Fruit fly (Drosophila melanogaster) whole organism, adult: Measurements from ENCODE around the gene IP3K1.

Source experiments
- CG11617 ChIP-seq: fragments of 200-800 bp; sonication (Bioruptor generic); optimal IDR thresholded peaks from 2 replicates; lab custom pipeline; 2017; ENCODE audit warnings: mild to moderate bottlenecking, missing biosample characterization, missing genetic modification reagents, missing genetic modification characterization
- CG14711 ChIP-seq: fragments of 200-800 bp; sonication (Bioruptor generic); optimal IDR thresholded peaks from 2 replicates; lab custom pipeline; 2018; ENCODE audit warnings: missing biosample characterization, mild to moderate bottlenecking, missing genetic modification characterization, moderate library complexity
- CG1620 ChIP-seq: fragments of 200-800 bp; sonication (Bioruptor generic); optimal IDR thresholded peaks from 2 replicates; lab custom pipeline; 2016; ENCODE audit warnings: missing biosample characterization, missing genetic modification characterization
- CG5204 ChIP-seq: fragments of 200-800 bp; sonication (Bioruptor generic); optimal IDR thresholded peaks from 2 replicates; lab custom pipeline; 2016; ENCODE audit warnings: missing biosample characterization, missing genetic modification characterization
- CG7101 ChIP-seq: fragments of 200-800 bp; sonication (Bioruptor generic); optimal IDR thresholded peaks from 2 replicates; lab custom pipeline; 2018; ENCODE audit warnings: missing biosample characterization, mild to moderate bottlenecking, missing genetic modification characterization, moderate library complexity
- Crg-1 ChIP-seq: fragments of 200-800 bp; sonication (Bioruptor generic); optimal IDR thresholded peaks from 2 replicates; lab custom pipeline; 2016; ENCODE audit warnings: missing biosample characterization, missing genetic modification characterization
- Hr96 ChIP-seq: fragments of 200-800 bp; sonication (Bioruptor generic); optimal IDR thresholded peaks from 2 replicates; lab custom pipeline; 2016; ENCODE audit warnings: missing biosample characterization, missing genetic modification characterization
- Mnt ChIP-seq: fragments of 200-800 bp; sonication (Bioruptor generic); optimal IDR thresholded peaks from 2 replicates; lab custom pipeline; 2016; ENCODE audit warnings: missing biosample characterization, mild to moderate bottlenecking, missing genetic modification characterization
- cic ChIP-seq: fragments of 200-800 bp; sonication (Bioruptor generic); optimal IDR thresholded peaks from 2 replicates; lab custom pipeline; 2017; ENCODE audit warnings: missing biosample characterization, mild to moderate bottlenecking, missing genetic modification characterization, moderate library complexity
- cnc ChIP-seq, 2 experiments: fragments of >200 bp; optimal IDR thresholded peaks; 2 replicates each; lab custom pipeline; 2017
- ovo ChIP-seq: fragments of 200-800 bp; sonication (Bioruptor generic); optimal IDR thresholded peaks from 2 replicates; lab custom pipeline; 2016; ENCODE audit warnings: missing biosample characterization, missing genetic modification characterization
- tj ChIP-seq: fragments of 200-800 bp; sonication (Bioruptor generic); optimal IDR thresholded peaks from 3 replicates; lab custom pipeline; 2017; ENCODE audit warnings: missing biosample characterization, mild to moderate bottlenecking, missing genetic modification characterization, moderate library complexity
- toe ChIP-seq: fragments of 200-800 bp; sonication (Bioruptor generic); optimal IDR thresholded peaks from 2 replicates; lab custom pipeline; 2016; ENCODE audit warnings: missing biosample characterization, missing genetic modification characterization

dm6 chr2L:9749745-9750144 lies 32.4 kb upstream of the IP3K1 start, which contains the start of gene Cyp4e3:
- no peak for TF ChIP-seq Hr96 (GFP tag; lab: Kevin White, UChicago)
- no peak for TF ChIP-seq ovo (GFP tag; lab: Kevin White, UChicago)
- TF ChIP-seq Crg-1 (GFP tag; lab: Kevin White, UChicago): no peak
- TF ChIP-seq cic (GFP tag; lab: Kevin White, UChicago): no peak
- TF ChIP-seq CG14711 (tag; lab: Kevin White, UChicago): no peak
- TF ChIP-seq CG5204 (GFP tag; lab: Kevin White, UChicago): no peak
- no peak for TF ChIP-seq CG11617
- no peak for TF ChIP-seq cnc (optimal IDR thresholded peaks at IDR 0.05; lab: Kevin White, UChicago)
- no peak for TF ChIP-seq tj (GFP tag; lab: Kevin White, UChicago)
- TF ChIP-seq CG1620: no peak
- no peak for TF ChIP-seq Mnt (GFP tag; lab: Kevin White, UChicago)
- no peak for TF ChIP-seq CG7101 (tag; lab: Kevin White, UChicago)
- TF ChIP-seq toe (GFP tag; lab: Kevin White, UChicago): no peak
